Worm (Caenorhabditis elegans): ENCODE measurements around the gene ghi-1.

Gene ghi-1

ce11 chrII:11646276-11646797 lies at the start of gene ghi-1:
TSS of gene ghi-1 (plus strand) at chrII:11646747.
- TF ChIP-seq tra-4 (tag; optimal IDR thresholded peaks at IDR 0.05): no peak
- TF ChIP-seq tbx-37 (GFP tag; conservative IDR thresholded peaks at IDR 0.05): no peak
- TF ChIP-seq B0310.2 (tag; optimal IDR thresholded peaks at IDR 0.05): no peak
- no peak for TF ChIP-seq tbx-11 (GFP tag; IDR thresholded peaks at IDR 0.05)
- TF ChIP-seq F13C5.2 (tag; optimal IDR thresholded peaks at IDR 0.05): no peak
- no peak for TF ChIP-seq pes-1 (GFP tag; IDR thresholded peaks at IDR 0.05)
- no peak for TF ChIP-seq aly-1 (tag; optimal IDR thresholded peaks at IDR 0.05)
- no peak for TF ChIP-seq hmbx-1 (tag; optimal IDR thresholded peaks at IDR 0.05)
- no peak for TF ChIP-seq scrt-1 (GFP tag; IDR thresholded peaks at IDR 0.05)
- no peak for TF ChIP-seq ama-1 (optimal IDR thresholded peaks at IDR 0.05)
- TF ChIP-seq flt-1 (GFP tag; IDR thresholded peaks at IDR 0.05): no peak
- TF ChIP-seq ceh-13 (GFP tag; optimal IDR thresholded peaks at IDR 0.05): no peak
- no peak for TF ChIP-seq sea-1 (GFP tag; conservative IDR thresholded peaks at IDR 0.05)

ce11 chrII:11599751-11600150 lies 46.8 kb upstream of the ghi-1 start, which contains the start of gene npp-5:
TSS of gene npp-5 (minus strand) at chrII:11599809.
- no peak for TF ChIP-seq B0310.2 (tag; optimal IDR thresholded peaks at IDR 0.05)
- no peak for TF ChIP-seq ets-7 (tag; optimal IDR thresholded peaks at IDR 0.05)
- no peak for TF ChIP-seq ceh-13 (GFP tag; optimal IDR thresholded peaks at IDR 0.05)
- no peak for TF ChIP-seq hmbx-1 (tag; optimal IDR thresholded peaks at IDR 0.05)

- TF ChIP-seq B0310.2 (tag; optimal IDR thresholded peaks at IDR 0.05): no peak
- no peak for TF ChIP-seq pes-1 (GFP tag; IDR thresholded peaks at IDR 0.05)
- TF ChIP-seq hmg-4 (GFP tag; optimal IDR thresholded peaks at IDR 0.05): no peak
- no peak for TF ChIP-seq tra-4 (tag; optimal IDR thresholded peaks at IDR 0.05)
- no peak for TF ChIP-seq F13C5.2 (tag; optimal IDR thresholded peaks at IDR 0.05)
- no peak for TF ChIP-seq tbx-11 (GFP tag; IDR thresholded peaks at IDR 0.05)
- TF ChIP-seq flt-1 (GFP tag; IDR thresholded peaks at IDR 0.05): no peak
- TF ChIP-seq ceh-36 (tag; optimal IDR thresholded peaks at IDR 0.05): no peak
- TF ChIP-seq hnd-1 (tag; optimal IDR thresholded peaks at IDR 0.05): no peak
- TF ChIP-seq tbx-37 (GFP tag; conservative IDR thresholded peaks at IDR 0.05): no peak
Measured at ce11 chrII:11600711-11601110, 45.8 kb upstream of the ghi-1 start, which contains the start of gene F07A11.4. TSS of gene F07A11.4 (plus strand) at chrII:11601011.

ce11 chrII:11602387-11602960 lies 44.1 kb upstream of the ghi-1 start:
- TF ChIP-seq F13C5.2 (tag; optimal IDR thresholded peaks at IDR 0.05) (no peak), ama-1 (optimal IDR thresholded peaks at IDR 0.05) (no peak)

ce11 chrII:11604613-11605012 lies 41.9 kb upstream of the ghi-1 start:
- TF ChIP-seq tbx-11 (GFP tag; IDR thresholded peaks at IDR 0.05) (no peak), ceh-13 (GFP tag; optimal IDR thresholded peaks at IDR 0.05) (no peak), sea-1 (GFP tag; conservative IDR thresholded peaks at IDR 0.05) (no peak), ama-1 (optimal IDR thresholded peaks at IDR 0.05) (no peak), hnd-1 (tag; optimal IDR thresholded peaks at IDR 0.05) (no peak), ets-7 (tag; optimal IDR thresholded peaks at IDR 0.05) (no peak), hmg-4 (GFP tag; optimal IDR thresholded peaks at IDR 0.05) (no peak), flt-1 (GFP tag; IDR thresholded peaks at IDR 0.05) (no peak), tbx-37 (GFP tag; conservative IDR thresholded peaks at IDR 0.05) (no peak), ceh-36 (tag; optimal IDR thresholded peaks at IDR 0.05) (no peak), F13C5.2 (tag; optimal IDR thresholded peaks at IDR 0.05) (no peak), tra-4 (tag; optimal IDR thresholded peaks at IDR 0.05) (no peak), B0310.2 (tag; optimal IDR thresholded peaks at IDR 0.05) (no peak), pes-1 (GFP tag; IDR thresholded peaks at IDR 0.05) (no peak)

- no peak for TF ChIP-seq hmg-4 (GFP tag; optimal IDR thresholded peaks at IDR 0.05)
- no peak for TF ChIP-seq tbx-11 (GFP tag; IDR thresholded peaks at IDR 0.05)
- TF ChIP-seq hnd-1 (tag; optimal IDR thresholded peaks at IDR 0.05): no peak
- no peak for TF ChIP-seq tra-4 (tag; optimal IDR thresholded peaks at IDR 0.05)
- TF ChIP-seq tbx-37 (GFP tag; conservative IDR thresholded peaks at IDR 0.05): no peak
- no peak for TF ChIP-seq ets-7 (tag; optimal IDR thresholded peaks at IDR 0.05)
- TF ChIP-seq scrt-1 (GFP tag; IDR thresholded peaks at IDR 0.05): no peak
- TF ChIP-seq F13C5.2 (tag; optimal IDR thresholded peaks at IDR 0.05): no peak
- TF ChIP-seq pes-1 (GFP tag; IDR thresholded peaks at IDR 0.05): no peak
- TF ChIP-seq sea-1 (GFP tag; conservative IDR thresholded peaks at IDR 0.05): no peak
- TF ChIP-seq B0310.2 (tag; optimal IDR thresholded peaks at IDR 0.05): no peak
- no peak for TF ChIP-seq ceh-36 (tag; optimal IDR thresholded peaks at IDR 0.05)
- no peak for TF ChIP-seq ama-1 (optimal IDR thresholded peaks at IDR 0.05)
- TF ChIP-seq ceh-13 (GFP tag; optimal IDR thresholded peaks at IDR 0.05): no peak
- no peak for TF ChIP-seq aly-1 (tag; optimal IDR thresholded peaks at IDR 0.05)
- no peak for TF ChIP-seq flt-1 (GFP tag; IDR thresholded peaks at IDR 0.05)
- no peak for TF ChIP-seq hmbx-1 (tag; optimal IDR thresholded peaks at IDR 0.05)
Measured at ce11 chrII:11611462-11611861, 35.1 kb upstream of the ghi-1 start.

- TF ChIP-seq flt-1 (GFP tag; IDR thresholded peaks at IDR 0.05) (no peak), B0310.2 (tag; optimal IDR thresholded peaks at IDR 0.05) (no peak), ceh-13 (GFP tag; optimal IDR thresholded peaks at IDR 0.05) (no peak), hmg-4 (GFP tag; optimal IDR thresholded peaks at IDR 0.05) (no peak), ceh-36 (tag; optimal IDR thresholded peaks at IDR 0.05) (no peak), sea-1 (GFP tag; conservative IDR thresholded peaks at IDR 0.05) (no peak), tbx-11 (GFP tag; IDR thresholded peaks at IDR 0.05) (no peak), ama-1 (optimal IDR thresholded peaks at IDR 0.05) (no peak), scrt-1 (GFP tag; IDR thresholded peaks at IDR 0.05) (no peak), tbx-37 (GFP tag; conservative IDR thresholded peaks at IDR 0.05) (no peak), hnd-1 (tag; optimal IDR thresholded peaks at IDR 0.05) (no peak), F13C5.2 (tag; optimal IDR thresholded peaks at IDR 0.05) (no peak)
Measured at ce11 chrII:11612034-11612723, 34.4 kb upstream of the ghi-1 start, which contains the start of gene F07A11.5. TSS of gene F07A11.5 (plus strand) at chrII:11612300.

Measured in whole organism, early embryonic.